Worm (Caenorhabditis elegans) whole organism, early embryonic: ENCODE data around the gene Y39B6A.43.

Source experiments
- aly-1 ChIP-seq: sonication (generic microtip); optimal IDR thresholded peaks from 2 replicates; lab custom pipeline; 2016; ENCODE audit warnings: missing genetic modification characterization, missing compliant biosample characterization
- tbx-37 ChIP-seq: fragments of 200-800 bp; sonication (Bioruptor generic); conservative IDR thresholded peaks from 2 replicates; pipeline ENCODE4 v1.3.6; 2022; ENCODE audit warnings: missing genetic modification reagents, missing genetic modification characterization, missing compliant biosample characterization

DNA sequence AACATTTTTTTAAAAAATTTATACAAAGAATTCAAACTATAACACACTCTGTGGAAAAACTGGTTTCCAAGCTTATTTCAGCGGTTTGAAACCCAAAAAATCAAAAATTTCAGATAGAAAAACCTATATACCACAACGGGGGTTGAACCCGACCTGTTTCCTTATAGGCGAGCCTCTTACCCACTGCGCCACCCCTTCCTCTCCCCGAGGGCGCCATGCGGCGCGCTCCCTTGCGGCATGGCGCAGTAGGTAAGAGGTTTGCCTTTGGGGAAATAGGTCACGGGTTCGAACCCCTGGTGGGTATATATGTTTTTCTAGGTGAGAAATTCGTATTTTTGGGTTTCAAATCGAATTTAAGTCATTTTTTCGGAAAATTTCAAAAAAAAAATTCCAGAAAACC, 54.5 kb downstream of the Y39B6A.43 start:
- TF ChIP-seq tbx-37 (no peak), aly-1 (tag; lab: Kevin White, UChicago) (no peak)
